Worm (Caenorhabditis elegans) whole organism, L1 larva: ENCODE data around the gene cope-1.

Source experiments
- C04F5.9 ChIP-seq: sonication (generic microtip); optimal IDR thresholded peaks from 2 replicates; lab custom pipeline; 2016; ENCODE audit warnings: missing genetic modification characterization, missing compliant biosample characterization
- C16A3.4 ChIP-seq: fragments of 150-350 bp; optimal IDR thresholded peaks from 2 replicates; lab custom pipeline; 2014; ENCODE audit warnings: missing biosample characterization, missing genetic modification characterization
- C34B4.2 ChIP-seq: sonication (generic microtip); optimal IDR thresholded peaks from 2 replicates; lab custom pipeline; 2017; ENCODE audit warnings: mild to moderate bottlenecking, missing genetic modification characterization, missing compliant biosample characterization
- Y116A8C.19 ChIP-seq: sonication (generic microtip); optimal IDR thresholded peaks from 2 replicates; lab custom pipeline; 2016; ENCODE audit warnings: missing compliant biosample characterization, missing genetic modification characterization, borderline replicate concordance
- aha-1 ChIP-seq: fragments of 150-350 bp; optimal IDR thresholded peaks from 2 replicates; lab custom pipeline; 2014; ENCODE audit warnings: missing biosample characterization, missing genetic modification characterization
- aly-2 ChIP-seq: fragments of 150-350 bp; optimal IDR thresholded peaks from 2 replicates; lab custom pipeline; 2014; ENCODE audit warnings: missing biosample characterization, missing genetic modification characterization
- ama-1 ChIP-seq: fragments of 150-350 bp; optimal IDR thresholded peaks from 2 replicates; lab custom pipeline; 2014
- blmp-1 ChIP-seq: fragments of 150-350 bp; optimal IDR thresholded peaks from 2 replicates; lab custom pipeline; 2014; ENCODE audit warnings: missing biosample characterization, missing genetic modification characterization
- ceh-63 ChIP-seq: fragments of 200-800 bp; sonication (Bioruptor generic); optimal IDR thresholded peaks from 2 replicates; lab custom pipeline; 2018; ENCODE audit warnings: mild to moderate bottlenecking, missing genetic modification characterization, missing compliant biosample characterization
- ceh-8 ChIP-seq: fragments of 200-800 bp; sonication (Bioruptor generic); optimal IDR thresholded peaks from 2 replicates; lab custom pipeline; 2018; ENCODE audit warnings: mild to moderate bottlenecking, missing genetic modification characterization, moderate library complexity, missing compliant biosample characterization
- ceh-82 ChIP-seq, 3 experiments: fragments of 150-350 bp in 1 of 3; sonication (generic microtip) in 2 of 3; optimal IDR thresholded peaks; 2 replicates each; lab custom pipeline; 2014 to 2017; ENCODE audit warnings: missing biosample characterization in 3 of 3, missing genetic modification characterization in 3 of 3
- dsc-1 ChIP-seq: sonication (generic microtip); optimal IDR thresholded peaks from 2 replicates; lab custom pipeline; 2016; ENCODE audit warnings: mild to moderate bottlenecking, missing genetic modification characterization, missing compliant biosample characterization
- efl-1 ChIP-seq, 4 experiments: fragments of 150-350 bp; optimal IDR thresholded peaks in 3 of 4; peaks in 1 of 4; 1 replicate in 1 of 4; 2 replicates in 3 of 4; lab custom pipeline; 2014; ENCODE audit warnings: missing biosample characterization in 2 of 4, missing genetic modification characterization in 2 of 4, missing genetic modification reagents in 2 of 4
- egl-27 ChIP-seq, 2 experiments: fragments of 150-350 bp in 1 of 2; sonication (generic microtip); optimal IDR thresholded peaks; 3 replicates each; lab custom pipeline; 2017 to 2018; ENCODE audit warnings: missing biosample characterization in 2 of 2, missing genetic modification characterization in 2 of 2, missing genetic modification reagents in 2 of 2
- elt-2 ChIP-seq: sonication (generic microtip); optimal IDR thresholded peaks from 2 replicates; lab custom pipeline; 2016; ENCODE audit warnings: missing genetic modification characterization, mild to moderate bottlenecking, inconsistent platforms, missing compliant biosample characterization, missing genetic modification reagents
- elt-3 ChIP-seq, 6 experiments: fragments of 150-350 bp in 1 of 6; sonication (generic microtip); optimal IDR thresholded peaks; 2 replicates each; lab custom pipeline; 2017 to 2018; ENCODE audit warnings: missing biosample characterization in 6 of 6, missing genetic modification characterization in 6 of 6, inconsistent platforms in 1 of 6
- fkh-4 ChIP-seq: sonication (generic microtip); optimal IDR thresholded peaks from 2 replicates; lab custom pipeline; 2016; ENCODE audit warnings: missing compliant biosample characterization, missing genetic modification characterization, borderline replicate concordance
- fos-1 ChIP-seq: fragments of 150-350 bp; optimal IDR thresholded peaks from 2 replicates; lab custom pipeline; 2014; ENCODE audit warnings: missing biosample characterization, missing genetic modification characterization
- hlh-17 ChIP-seq: fragments of 200-800 bp; sonication (Bioruptor generic); optimal IDR thresholded peaks from 2 replicates; lab custom pipeline; 2018; ENCODE audit warnings: missing genetic modification characterization, mild to moderate bottlenecking, missing compliant biosample characterization, moderate library complexity, borderline replicate concordance
- irx-1 ChIP-seq: sonication (generic microtip); optimal IDR thresholded peaks from 2 replicates; lab custom pipeline; 2016; ENCODE audit warnings: missing genetic modification characterization, missing compliant biosample characterization
- isw-1 ChIP-seq: fragments of 200-800 bp; sonication (Bioruptor generic); IDR thresholded peaks from 2 replicates; pipeline ENCODE4 v1.3.6; 2022; ENCODE audit warnings: missing genetic modification characterization, missing compliant biosample characterization
- jun-1 ChIP-seq: fragments of 150-350 bp; optimal IDR thresholded peaks from 2 replicates; lab custom pipeline; 2014; ENCODE audit warnings: missing biosample characterization, missing genetic modification reagents, missing genetic modification characterization
- lin-15B ChIP-seq: fragments of 150-350 bp; sonication (generic microtip); optimal IDR thresholded peaks from 3 replicates; lab custom pipeline; 2014; ENCODE audit warnings: missing biosample characterization, missing genetic modification characterization
- lin-39 ChIP-seq: fragments of 150-350 bp; optimal IDR thresholded peaks from 2 replicates; lab custom pipeline; 2014; ENCODE audit warnings: missing biosample characterization, missing genetic modification reagents, missing genetic modification characterization
- lir-3 ChIP-seq: sonication (generic microtip); optimal IDR thresholded peaks from 2 replicates; lab custom pipeline; 2016; ENCODE audit warnings: mild to moderate bottlenecking, missing genetic modification characterization, moderate library complexity, missing compliant biosample characterization; ENCODE audit not compliant: poor library complexity
- lsy-2 ChIP-seq, 2 experiments: fragments of 150-350 bp; optimal IDR thresholded peaks; 2 replicates each; lab custom pipeline; 2014; ENCODE audit warnings: missing biosample characterization in 2 of 2, missing genetic modification characterization in 2 of 2
- mab-9 ChIP-seq: fragments of 200-800 bp; sonication (Bioruptor generic); IDR thresholded peaks from 2 replicates; pipeline ENCODE4 v1.3.6; 2022; ENCODE audit warnings: missing genetic modification reagents, missing genetic modification characterization, missing compliant biosample characterization
- mdl-1 ChIP-seq, 2 experiments: fragments of 150-350 bp; optimal IDR thresholded peaks; 2 replicates each; lab custom pipeline; 2014 to 2017; ENCODE audit warnings: missing biosample characterization in 2 of 2, missing genetic modification characterization in 2 of 2, inconsistent platforms in 1 of 2
- nhr-19 ChIP-seq: fragments of 200-800 bp; sonication (Bioruptor generic); conservative IDR thresholded peaks from 2 replicates; pipeline ENCODE4 v1.3.6; 2022; ENCODE audit warnings: missing genetic modification characterization, missing compliant biosample characterization
- nhr-20 ChIP-seq: sonication (generic microtip); optimal IDR thresholded peaks from 2 replicates; lab custom pipeline; 2016; ENCODE audit warnings: mild to moderate bottlenecking, missing genetic modification characterization, missing compliant biosample characterization
- nhr-237 ChIP-seq: fragments of 150-350 bp; optimal IDR thresholded peaks from 2 replicates; lab custom pipeline; 2014; ENCODE audit warnings: missing biosample characterization, missing genetic modification characterization
- nhr-77 ChIP-seq: fragments of 150-350 bp; optimal IDR thresholded peaks from 2 replicates; lab custom pipeline; 2014; ENCODE audit warnings: missing biosample characterization, missing genetic modification characterization
- nhr-85 ChIP-seq: sonication (generic microtip); peaks from one replicate; lab custom pipeline; 2016; ENCODE audit warnings: missing genetic modification characterization, inconsistent platforms, missing compliant biosample characterization
- nhr-90 ChIP-seq: sonication (generic microtip); optimal IDR thresholded peaks from 2 replicates; lab custom pipeline; 2016; ENCODE audit warnings: mild to moderate bottlenecking, missing genetic modification characterization, missing compliant biosample characterization; ENCODE audit not compliant: poor library complexity
- pag-3 ChIP-seq: sonication (generic microtip); optimal IDR thresholded peaks from 2 replicates; lab custom pipeline; 2017; ENCODE audit warnings: missing genetic modification characterization, mild to moderate bottlenecking, missing compliant biosample characterization, antibody characterized with exemption, borderline replicate concordance; ENCODE audit not compliant: insufficient read depth
- snpc-4 ChIP-seq: fragments of 150-350 bp; optimal IDR thresholded peaks from 2 replicates; lab custom pipeline; 2014; ENCODE audit warnings: missing biosample characterization, missing genetic modification characterization
- snu-23 ChIP-seq: sonication (generic microtip); optimal IDR thresholded peaks from 2 replicates; lab custom pipeline; 2016; ENCODE audit warnings: missing genetic modification characterization, missing compliant biosample characterization
- sox-4 ChIP-seq: sonication (generic microtip); optimal IDR thresholded peaks from 2 replicates; lab custom pipeline; 2016; ENCODE audit warnings: missing genetic modification characterization, missing compliant biosample characterization
- sptf-1 ChIP-seq: fragments of 150-350 bp; optimal IDR thresholded peaks from 2 replicates; lab custom pipeline; 2014; ENCODE audit warnings: missing biosample characterization, missing genetic modification characterization
- tlp-1 ChIP-seq: fragments of 150-350 bp; optimal IDR thresholded peaks from 2 replicates; lab custom pipeline; 2014; ENCODE audit warnings: missing biosample characterization, missing genetic modification characterization
- unc-130 ChIP-seq: fragments of 150-350 bp; optimal IDR thresholded peaks from 2 replicates; lab custom pipeline; 2017; ENCODE audit warnings: missing biosample characterization, missing genetic modification characterization, inconsistent platforms
- unc-86 ChIP-seq: sonication (generic microtip); optimal IDR thresholded peaks from 2 replicates; lab custom pipeline; 2016; ENCODE audit warnings: missing genetic modification characterization, missing compliant biosample characterization
- xbp-1 ChIP-seq: sonication (generic microtip); optimal IDR thresholded peaks from 2 replicates; lab custom pipeline; 2016; ENCODE audit warnings: missing genetic modification characterization, missing compliant biosample characterization
- zip-4 ChIP-seq: fragments of 200-800 bp; sonication (Bioruptor generic); optimal IDR thresholded peaks from 2 replicates; lab custom pipeline; 2018; ENCODE audit warnings: mild to moderate bottlenecking, missing genetic modification characterization, moderate library complexity, missing compliant biosample characterization
- ztf-11 ChIP-seq, 2 experiments: sonication (generic microtip); optimal IDR thresholded peaks; 2 replicates each; lab custom pipeline; 2016 to 2017; ENCODE audit warnings: missing genetic modification characterization in 2 of 2, missing biosample characterization in 1 of 2, missing compliant biosample characterization in 1 of 2
- ztf-4 ChIP-seq: fragments of 150-350 bp; optimal IDR thresholded peaks from 2 replicates; lab custom pipeline; 2014; ENCODE audit warnings: missing biosample characterization, missing genetic modification characterization

The cope-1 gene

ce11 chrIII:13462965-13463783 lies 37.1 kb downstream of the cope-1 start, which contains the start of gene ant-1.1 (continued):
- peak; percentile 94 for TF ChIP-seq C16A3.4
- TF ChIP-seq dsc-1 (tag; lab: Kevin White, UChicago) = peak; percentile 96
- no peak for TF ChIP-seq tlp-1 (tag; lab: Kevin White, UChicago)
- peak; percentile 83 for TF ChIP-seq ama-1 (lab: Kevin White, UChicago)
- peak; percentile 96 for TF ChIP-seq nhr-85 (tag; lab: Kevin White, UChicago)
- peak; percentile 87 to 99 (median 95) for TF ChIP-seq ceh-82 (tag; optimal IDR thresholded peaks at IDR 0.05; lab: Kevin White, UChicago)
- peak in 1 of 2 experiments; percentile 32 for TF ChIP-seq egl-27 (tag; optimal IDR thresholded peaks at IDR 0.05; lab: Kevin White, UChicago)
- peak; percentile 96 for TF ChIP-seq nhr-90 (tag; lab: Kevin White, UChicago)
- TF ChIP-seq hlh-17 (GFP tag; lab: Kevin White, UChicago) = no peak
- peak; percentile 70 for TF ChIP-seq C04F5.9 (tag; lab: Kevin White, UChicago)
- no peak for TF ChIP-seq pag-3 (tag; lab: Kevin White, UChicago)
- TF ChIP-seq irx-1 (tag; lab: Kevin White, UChicago) = peak; percentile 77
- peak; percentile 85 for TF ChIP-seq ztf-4 (tag; lab: Kevin White, UChicago)
- peak; percentile 75 for TF ChIP-seq lin-39 (tag; lab: Kevin White, UChicago)
- peak in 5 of 6 experiments; percentile 39 to 86 (median 60) for TF ChIP-seq elt-3 (tag; optimal IDR thresholded peaks at IDR 0.05; lab: Kevin White, UChicago)
- no peak for TF ChIP-seq ceh-63 (GFP tag; lab: Kevin White, UChicago)
- peak in 1 of 2 experiments; percentile 73 for TF ChIP-seq mdl-1 (tag; optimal IDR thresholded peaks at IDR 0.05; lab: Kevin White, UChicago)
- peak; percentile 78 for TF ChIP-seq lir-3 (tag; lab: Kevin White, UChicago)
- TF ChIP-seq aha-1 (tag; lab: Kevin White, UChicago) = peak; percentile 46
- TF ChIP-seq zip-4 (GFP tag; lab: Kevin White, UChicago) = peak; percentile 87
- TF ChIP-seq jun-1 (tag; lab: Kevin White, UChicago) = peak; percentile 94
- TF ChIP-seq nhr-19 (GFP tag; lab: Robert Waterston, UW) = peak; percentile 97
- TF ChIP-seq isw-1 = peak; percentile 97
- TF ChIP-seq blmp-1 = peak; percentile 44
- peak; percentile 49 for TF ChIP-seq nhr-237 (tag; lab: Kevin White, UChicago)
- no peak for TF ChIP-seq Y116A8C.19 (tag; lab: Kevin White, UChicago)
- peak; percentile 80 for TF ChIP-seq sox-4 (tag; lab: Kevin White, UChicago)
- peak; percentile 72 for TF ChIP-seq fos-1 (tag; lab: Kevin White, UChicago)
- peak; percentile 94 for TF ChIP-seq lin-15B (tag; lab: Kevin White, UChicago)
- peak; percentile 94 for TF ChIP-seq nhr-77
- peak; percentile 93 for TF ChIP-seq mab-9 (GFP tag; lab: Robert Waterston, UW)
- no peak for TF ChIP-seq fkh-4
- TF ChIP-seq ceh-8 = peak; percentile 88

ce11 chrIII:13464493-13465362 lies 38.7 kb downstream of the cope-1 start, which contains the start of gene kel-3:
TSS of gene kel-3 (plus strand) at chrIII:13464820.
- TF ChIP-seq aly-2 = peak; percentile 97
- TF ChIP-seq mab-9 (GFP tag; lab: Robert Waterston, UW) = 0 out of 2 replicates have a peak, but pooled peaks have one; percentile 23
- no peak for TF ChIP-seq snpc-4 (tag; lab: Kevin White, UChicago)
- peak; percentile 86 for TF ChIP-seq unc-130 (tag; lab: Kevin White, UChicago)
- peak; percentile 26 for TF ChIP-seq C16A3.4
- TF ChIP-seq sptf-1 (tag; lab: Kevin White, UChicago) = no peak
- peak in 1 of 2 experiments; percentile 23 for TF ChIP-seq ztf-11 (tag; optimal IDR thresholded peaks at IDR 0.05; lab: Kevin White, UChicago)
- peak; percentile 78 to 89 for TF ChIP-seq lsy-2 (tag; optimal IDR thresholded peaks at IDR 0.05; lab: Kevin White, UChicago)
- peak; percentile 31 for TF ChIP-seq xbp-1 (tag; lab: Kevin White, UChicago)
- TF ChIP-seq nhr-20 (tag; lab: Kevin White, UChicago) = peak; percentile 75
- TF ChIP-seq unc-86 (tag; lab: Kevin White, UChicago) = peak; percentile 16
- TF ChIP-seq elt-2 (tag; lab: Kevin White, UChicago) = peak; percentile 66
- peak; percentile 14 for TF ChIP-seq fkh-4
- peak; percentile 33 to 47 for TF ChIP-seq efl-1 (optimal IDR thresholded peaks at IDR 0.05; lab: Kevin White, UChicago)
- peak; percentile 31 to 95 for TF ChIP-seq efl-1 (GFP tag; optimal IDR thresholded peaks at IDR 0.05 in 1 of 2; lab: Kevin White, UChicago)
- TF ChIP-seq lin-39 (tag; lab: Kevin White, UChicago) = peak; percentile 67
- TF ChIP-seq dsc-1 (tag; lab: Kevin White, UChicago) = peak; percentile 35
- TF ChIP-seq snu-23 (GFP tag; lab: Kevin White, UChicago) = peak; percentile 75
- peak; percentile 21 for TF ChIP-seq C34B4.2 (tag; lab: Kevin White, UChicago)
- TF ChIP-seq egl-27 (tag; optimal IDR thresholded peaks at IDR 0.05; lab: Kevin White, UChicago) = no peak
- no peak for TF ChIP-seq pag-3 (tag; lab: Kevin White, UChicago)
